Worm (Caenorhabditis elegans) whole organism, L3 larva: Measurements from ENCODE around the gene fbxa-94.

Experiments
- R02D3.7 ChIP-seq: fragments of 150-350 bp; optimal IDR thresholded peaks from 2 replicates; lab custom pipeline; 2014; ENCODE audit warnings: missing biosample characterization, missing genetic modification characterization
- aly-2 ChIP-seq: fragments of 150-350 bp; optimal IDR thresholded peaks from 2 replicates; lab custom pipeline; 2014; ENCODE audit warnings: missing biosample characterization, missing genetic modification characterization
- ama-1 ChIP-seq: fragments of 150-350 bp; optimal IDR thresholded peaks from 2 replicates; lab custom pipeline; 2018
- ceh-28 ChIP-seq: fragments of 150-350 bp; optimal IDR thresholded peaks from 2 replicates; lab custom pipeline; 2014; ENCODE audit warnings: missing biosample characterization, missing genetic modification reagents, missing genetic modification characterization
- ceh-82 ChIP-seq: fragments of 150-350 bp; optimal IDR thresholded peaks from 2 replicates; lab custom pipeline; 2014; ENCODE audit warnings: missing biosample characterization, missing genetic modification characterization
- egl-27 ChIP-seq: sonication (generic microtip); optimal IDR thresholded peaks from 4 replicates; lab custom pipeline; 2017; ENCODE audit warnings: missing biosample characterization, missing genetic modification reagents, missing genetic modification characterization
- egl-5 ChIP-seq: fragments of 150-350 bp; optimal IDR thresholded peaks from 2 replicates; lab custom pipeline; 2017; ENCODE audit warnings: missing biosample characterization, missing genetic modification reagents, missing genetic modification characterization, inconsistent platforms
- elt-2 ChIP-seq: sonication (generic microtip); optimal IDR thresholded peaks from 2 replicates; lab custom pipeline; 2016; ENCODE audit warnings: missing genetic modification reagents, mild to moderate bottlenecking, missing genetic modification characterization, missing compliant biosample characterization
- fkh-10 ChIP-seq: sonication (generic microtip); optimal IDR thresholded peaks from 2 replicates; lab custom pipeline; 2017; ENCODE audit warnings: missing biosample characterization, missing genetic modification reagents, missing genetic modification characterization
- fos-1 ChIP-seq: fragments of 150-350 bp; optimal IDR thresholded peaks from 2 replicates; lab custom pipeline; 2014; ENCODE audit warnings: missing biosample characterization, missing genetic modification characterization
- hmg-11 ChIP-seq: sonication (generic microtip); optimal IDR thresholded peaks from 2 replicates; lab custom pipeline; 2016; ENCODE audit warnings: missing genetic modification characterization, missing compliant biosample characterization
- jun-1 ChIP-seq: fragments of 150-350 bp; optimal IDR thresholded peaks from 2 replicates; lab custom pipeline; 2014; ENCODE audit warnings: missing biosample characterization, missing genetic modification reagents, missing genetic modification characterization
- lin-15B ChIP-seq: fragments of 150-350 bp; optimal IDR thresholded peaks from 2 replicates; lab custom pipeline; 2014; ENCODE audit warnings: missing biosample characterization, missing genetic modification characterization
- lin-39 ChIP-seq: fragments of 150-350 bp; optimal IDR thresholded peaks from 2 replicates; lab custom pipeline; 2018; ENCODE audit warnings: missing biosample characterization, missing genetic modification reagents, missing genetic modification characterization
- lsy-12 ChIP-seq: sonication (generic microtip); optimal IDR thresholded peaks from 2 replicates; lab custom pipeline; 2016; ENCODE audit warnings: mild to moderate bottlenecking, missing genetic modification characterization, missing compliant biosample characterization
- nfya-1 ChIP-seq: sonication (generic microtip); optimal IDR thresholded peaks from 2 replicates; lab custom pipeline; 2017; ENCODE audit warnings: missing genetic modification characterization, mild to moderate bottlenecking, missing compliant biosample characterization, antibody characterized with exemption, moderate library complexity; ENCODE audit not compliant: insufficient read depth
- nhr-11 ChIP-seq: fragments of 150-350 bp; optimal IDR thresholded peaks from 2 replicates; lab custom pipeline; 2014; ENCODE audit warnings: missing biosample characterization, missing genetic modification characterization
- nhr-12 ChIP-seq: fragments of 150-350 bp; optimal IDR thresholded peaks from 2 replicates; lab custom pipeline; 2014; ENCODE audit warnings: missing biosample characterization, missing genetic modification characterization
- nhr-23 ChIP-seq: fragments of 150-350 bp; optimal IDR thresholded peaks from 2 replicates; lab custom pipeline; 2014; ENCODE audit warnings: missing biosample characterization, missing genetic modification reagents, missing genetic modification characterization
- nhr-28 ChIP-seq: fragments of 150-350 bp; optimal IDR thresholded peaks from 2 replicates; lab custom pipeline; 2014; ENCODE audit warnings: missing biosample characterization, missing genetic modification characterization
- nhr-43 ChIP-seq: sonication (generic microtip); optimal IDR thresholded peaks from 2 replicates; lab custom pipeline; 2016; ENCODE audit warnings: mild to moderate bottlenecking, missing genetic modification characterization, missing compliant biosample characterization; ENCODE audit not compliant: poor library complexity, severe bottlenecking
- nhr-76 ChIP-seq: fragments of 150-350 bp; sonication (generic microtip); optimal IDR thresholded peaks from 5 replicates; lab custom pipeline; 2014; ENCODE audit warnings: missing biosample characterization, missing genetic modification characterization
- nhr-77 ChIP-seq: fragments of 150-350 bp; optimal IDR thresholded peaks from 2 replicates; lab custom pipeline; 2014; ENCODE audit warnings: missing biosample characterization, missing genetic modification characterization
- pha-4 ChIP-seq: fragments of 150-350 bp; optimal IDR thresholded peaks from 2 replicates; lab custom pipeline; 2014; ENCODE audit warnings: missing biosample characterization, missing genetic modification reagents, missing genetic modification characterization
- pqm-1 ChIP-seq: fragments of 150-350 bp; optimal IDR thresholded peaks from 2 replicates; lab custom pipeline; 2017; ENCODE audit warnings: missing biosample characterization, missing genetic modification characterization, inconsistent platforms
- snpc-4 ChIP-seq: fragments of 150-350 bp; optimal IDR thresholded peaks from 2 replicates; lab custom pipeline; 2014; ENCODE audit warnings: missing biosample characterization, missing genetic modification characterization
- tbx-2 ChIP-seq: sonication (generic microtip); optimal IDR thresholded peaks from 2 replicates; lab custom pipeline; 2016; ENCODE audit warnings: mild to moderate bottlenecking, missing genetic modification characterization, missing compliant biosample characterization
- unc-62 ChIP-seq: fragments of 150-350 bp; sonication (generic microtip); optimal IDR thresholded peaks from 4 replicates; lab custom pipeline; 2014; ENCODE audit warnings: missing biosample characterization, missing genetic modification reagents, missing genetic modification characterization
- ztf-11 ChIP-seq: fragments of 150-350 bp; optimal IDR thresholded peaks from 2 replicates; lab custom pipeline; 2014; ENCODE audit warnings: missing biosample characterization, missing genetic modification characterization

Gene fbxa-94

ce11 chrV:15569702-15570430 is 2.8 kb upstream of the fbxa-94 start, which contains the start of gene lsm-5:
lsm-5 (plus strand) TSS chrV:15570380.
- TF ChIP-seq nhr-23 (tag; lab: Kevin White, UChicago), result peak; percentile 60
- TF ChIP-seq lin-39 (tag; lab: Kevin White, UChicago), result peak; percentile 7
- peak; percentile 81 for TF ChIP-seq pha-4 (tag; lab: Kevin White, UChicago)
- peak; percentile 31 for TF ChIP-seq hmg-11
- peak; percentile 27 for TF ChIP-seq elt-2 (tag; lab: Kevin White, UChicago)
- TF ChIP-seq unc-62 (GFP tag; lab: Kevin White, UChicago), result no peak
- no peak for TF ChIP-seq nhr-43 (tag; lab: Kevin White, UChicago)
- TF ChIP-seq jun-1 (tag; lab: Kevin White, UChicago), result peak; percentile 8
- no peak for TF ChIP-seq ceh-28 (tag; lab: Kevin White, UChicago)
- peak; percentile 91 for TF ChIP-seq R02D3.7
- peak; percentile 74 for TF ChIP-seq nfya-1
- peak; percentile 57 for TF ChIP-seq lin-15B
- TF ChIP-seq egl-5, result peak; percentile 24
- peak; percentile 74 for TF ChIP-seq pqm-1 (tag; lab: Kevin White, UChicago)
- TF ChIP-seq ama-1 (lab: Kevin White, UChicago), result peak; percentile 92
- peak; percentile 16 for TF ChIP-seq nhr-11
- no peak for TF ChIP-seq aly-2 (tag; lab: Kevin White, UChicago)
- TF ChIP-seq ceh-82 (tag; lab: Kevin White, UChicago), result no peak

ce11 chrV:15571006-15571526 is 1.6 kb upstream of the fbxa-94 start, which contains the start of gene fbxa-95:
fbxa-95 (plus strand) TSS chrV:15571476.
- TF ChIP-seq hmg-11 (no peak), nfya-1 (peak; percentile 9), ama-1 (lab: Kevin White, UChicago) (no peak)
- TF ChIP-seq, all 47 proteins: peak for 1

ce11 chrV:15575305-15575704 is 2.6 kb downstream of the fbxa-94 start, which contains the start of gene mdt-28:
mdt-28 (minus strand) TSS chrV:15575405.
- TF ChIP-seq fkh-10 (GFP tag; lab: Kevin White, UChicago) (no peak), snpc-4 (tag; lab: Kevin White, UChicago) (no peak), ztf-11 (tag; lab: Kevin White, UChicago) (no peak), hmg-11 (no peak), nhr-77 (no peak), fos-1 (tag; lab: Kevin White, UChicago) (no peak), unc-62 (GFP tag; lab: Kevin White, UChicago) (no peak), tbx-2 (no peak), nhr-23 (tag; lab: Kevin White, UChicago) (no peak)

- TF ChIP-seq nhr-23 (tag; lab: Kevin White, UChicago), result peak; percentile 9
- TF ChIP-seq pha-4 (tag; lab: Kevin White, UChicago), result no peak
- TF ChIP-seq, all 47 proteins: peak for 1
Observed at ce11 chrV:15577395-15577896, 4.7 kb downstream of the fbxa-94 start, which contains the start of gene atx-3. atx-3 (minus strand) TSS chrV:15577445.

DNA sequence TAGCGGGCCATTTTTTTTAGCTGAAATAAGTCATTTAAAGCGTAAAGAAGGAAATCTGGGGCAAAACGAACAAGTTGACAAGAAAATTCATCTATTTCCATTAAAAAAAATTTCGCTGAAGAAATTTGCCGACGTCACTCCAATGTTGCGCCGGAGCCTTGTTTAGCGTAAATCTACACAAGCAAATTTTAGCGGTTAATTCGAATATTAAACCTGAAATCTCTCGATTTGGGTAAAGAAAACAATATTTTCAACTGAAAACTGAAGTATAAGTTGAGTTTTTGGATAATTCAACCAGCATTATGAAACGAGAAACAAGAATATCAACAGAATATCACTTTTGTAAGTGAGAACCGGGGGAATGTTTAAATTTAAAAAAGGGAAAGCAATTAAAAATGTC is 5.7 kb downstream of the fbxa-94 start, which contains the start of gene F28F8.9:
Gene F28F8.9 (minus strand): TSS at position 288 of the 400 bp plus-strand sequence.
- TF ChIP-seq tbx-2 (no peak), nhr-28 (tag; lab: Kevin White, UChicago) (no peak), nhr-76 (tag; lab: Kevin White, UChicago) (no peak), ama-1 (lab: Kevin White, UChicago) (peak; percentile 18), lsy-12 (tag; lab: Kevin White, UChicago) (no peak), nhr-12 (no peak), lin-39 (tag; lab: Kevin White, UChicago) (peak; percentile 31), R02D3.7 (peak; percentile 91), nhr-23 (tag; lab: Kevin White, UChicago) (peak; percentile 52), nhr-43 (tag; lab: Kevin White, UChicago) (peak; percentile 19), nfya-1 (peak; percentile 56), pha-4 (tag; lab: Kevin White, UChicago) (peak; percentile 68), hmg-11 (peak; percentile 24), egl-27 (tag; lab: Kevin White, UChicago) (no peak), lin-15B (peak; percentile 67)
